Fruit fly (Drosophila melanogaster) S2 (cell line): ENCODE data around the gene sick.

Experiments used
- CG8478 ChIP-seq: fragments of >200 bp; optimal IDR thresholded peaks from 2 replicates; lab custom pipeline; 2018
- CTCF ChIP-seq, 2 experiments: fragments of >200 bp; optimal IDR thresholded peaks; 2 replicates each; lab custom pipeline; 2018

sick gene

dm6 chr2L:19916982-19917381 is 120.8 kb downstream of the sick start:
- TF ChIP-seq CTCF (optimal IDR thresholded peaks at IDR 0.05; lab: Kevin White, UChicago): no peak

- TF ChIP-seq CTCF (optimal IDR thresholded peaks at IDR 0.05; lab: Kevin White, UChicago) (no peak), CG8478 (lab: Kevin White, UChicago) (no peak)
These were observed 121.7 kb downstream of the sick start for dm6 chr2L:19917860-19918259.

- TF ChIP-seq CTCF (optimal IDR thresholded peaks at IDR 0.05; lab: Kevin White, UChicago) (no peak), CG8478 (lab: Kevin White, UChicago) (no peak)
These were observed 127.6 kb downstream of the sick start for dm6 chr2L:19923786-19924185.

- TF ChIP-seq CTCF (optimal IDR thresholded peaks at IDR 0.05; lab: Kevin White, UChicago) (no peak), CG8478 (lab: Kevin White, UChicago) (no peak)
These were observed 133.9 kb downstream of the sick start for dm6 chr2L:19930102-19930501.

dm6 chr2L:19932523-19932922 is 136.4 kb downstream of the sick start:
- TF ChIP-seq CG8478 (lab: Kevin White, UChicago): no peak
- no peak for TF ChIP-seq CTCF (optimal IDR thresholded peaks at IDR 0.05; lab: Kevin White, UChicago)

dm6 chr2L:19935085-19935846 is 139.1 kb downstream of the sick start:
- TF ChIP-seq CTCF (optimal IDR thresholded peaks at IDR 0.05; lab: Kevin White, UChicago) (no peak), CG8478 (lab: Kevin White, UChicago) (no peak)

- TF ChIP-seq CG8478 (lab: Kevin White, UChicago) (no peak), CTCF (optimal IDR thresholded peaks at IDR 0.05; lab: Kevin White, UChicago) (no peak)
These were observed 141.8 kb downstream of the sick start for dm6 chr2L:19937804-19938461.

- no peak for TF ChIP-seq CG8478 (lab: Kevin White, UChicago)
- TF ChIP-seq CTCF (optimal IDR thresholded peaks at IDR 0.05; lab: Kevin White, UChicago): no peak
These were observed 143.9 kb downstream of the sick start for dm6 chr2L:19940036-19940435.

dm6 chr2L:19941352-19941851 is 145.2 kb downstream of the sick start:
- TF ChIP-seq CG8478 (lab: Kevin White, UChicago): no peak
- TF ChIP-seq CTCF (optimal IDR thresholded peaks at IDR 0.05; lab: Kevin White, UChicago): no peak

- no peak for TF ChIP-seq CTCF (optimal IDR thresholded peaks at IDR 0.05; lab: Kevin White, UChicago)
- no peak for TF ChIP-seq CG8478 (lab: Kevin White, UChicago)
These were observed 146.3 kb downstream of the sick start for dm6 chr2L:19942510-19942909.

dm6 chr2L:19943112-19943511 is 146.9 kb downstream of the sick start:
- TF ChIP-seq CG8478 (lab: Kevin White, UChicago) (no peak), CTCF (optimal IDR thresholded peaks at IDR 0.05; lab: Kevin White, UChicago) (peak in 1 of 2 experiments; percentile 2)

- TF ChIP-seq CTCF (optimal IDR thresholded peaks at IDR 0.05; lab: Kevin White, UChicago) (no peak), CG8478 (lab: Kevin White, UChicago) (no peak)
These were observed 148.4 kb downstream of the sick start for dm6 chr2L:19944309-19945172.

dm6 chr2L:19947992-19948524 is 151.9 kb downstream of the sick start:
- TF ChIP-seq CTCF (optimal IDR thresholded peaks at IDR 0.05; lab: Kevin White, UChicago) (no peak), CG8478 (lab: Kevin White, UChicago) (no peak)

dm6 chr2L:19949600-19949999 is 153.4 kb downstream of the sick start:
- TF ChIP-seq CG8478 (lab: Kevin White, UChicago): no peak
- no peak for TF ChIP-seq CTCF (optimal IDR thresholded peaks at IDR 0.05; lab: Kevin White, UChicago)
